Worm (Caenorhabditis elegans) whole organism, late embryonic: ENCODE measurements around the gene C34C12.7.

Experiments
- ama-1 ChIP-seq: fragments of 150-350 bp; optimal IDR thresholded peaks from 2 replicates; lab custom pipeline; 2014
- ceh-34 ChIP-seq: sonication (generic microtip); optimal IDR thresholded peaks from 2 replicates; lab custom pipeline; 2016; ENCODE audit warnings: mild to moderate bottlenecking, missing genetic modification characterization, missing compliant biosample characterization
- ceh-6 ChIP-seq: fragments of 200-800 bp; sonication (Bioruptor generic); optimal IDR thresholded peaks from 2 replicates; lab custom pipeline; 2018; ENCODE audit warnings: mild to moderate bottlenecking, missing genetic modification characterization, missing compliant biosample characterization
- elt-2 ChIP-seq: sonication (generic microtip); optimal IDR thresholded peaks from 2 replicates; lab custom pipeline; 2016; ENCODE audit warnings: missing genetic modification reagents, missing genetic modification characterization, missing compliant biosample characterization
- hlh-8 ChIP-seq: sonication (generic microtip); optimal IDR thresholded peaks from 2 replicates; lab custom pipeline; 2016; ENCODE audit warnings: missing genotype, missing genetic modification characterization, missing compliant biosample characterization
- nhr-11 ChIP-seq: fragments of 150-350 bp; optimal IDR thresholded peaks from 2 replicates; lab custom pipeline; 2014; ENCODE audit warnings: missing biosample characterization, missing genetic modification characterization
- pag-3 ChIP-seq: sonication (generic microtip); optimal IDR thresholded peaks from 2 replicates; lab custom pipeline; 2016; ENCODE audit warnings: missing compliant biosample characterization, missing genetic modification characterization, borderline replicate concordance
- pha-4 ChIP-seq: fragments of 150-350 bp; optimal IDR thresholded peaks from 2 replicates; lab custom pipeline; 2018; ENCODE audit warnings: missing biosample characterization, missing genetic modification reagents, missing genetic modification characterization
- ref-2 ChIP-seq: sonication (generic microtip); optimal IDR thresholded peaks from 2 replicates; lab custom pipeline; 2016; ENCODE audit warnings: missing genetic modification characterization, missing compliant biosample characterization
- unc-55 ChIP-seq: sonication (generic microtip); optimal IDR thresholded peaks from 2 replicates; lab custom pipeline; 2017; ENCODE audit warnings: missing biosample characterization, missing genetic modification reagents, missing genetic modification characterization

DNA sequence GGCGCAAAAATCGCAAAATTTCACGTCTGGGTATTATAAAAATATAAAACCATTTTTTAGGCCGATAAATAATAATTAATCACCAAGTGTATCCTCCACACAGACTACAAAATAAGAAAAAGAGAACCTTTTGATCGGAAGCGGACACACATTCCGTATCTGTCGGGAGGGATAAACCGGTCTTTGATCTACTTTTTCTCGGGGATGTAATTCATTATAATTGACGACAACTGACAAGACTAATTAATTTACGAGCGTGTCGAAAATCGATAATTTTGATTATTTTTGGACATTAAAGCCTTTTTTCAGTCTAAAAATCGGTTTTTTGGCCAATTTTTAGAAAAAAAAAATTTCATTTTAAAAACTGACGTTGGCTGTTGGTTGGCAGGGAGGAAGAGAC is 17.7 kb downstream of the C34C12.7 start:
- TF ChIP-seq ceh-6 (no peak), elt-2 (no peak), ref-2 (tag; lab: Kevin White, UChicago) (no peak), pag-3 (tag; lab: Kevin White, UChicago) (no peak), unc-55 (GFP tag; lab: Kevin White, UChicago) (peak; percentile 80), pha-4 (tag; lab: Kevin White, UChicago) (no peak), ama-1 (lab: Kevin White, UChicago) (no peak), nhr-11 (tag; lab: Kevin White, UChicago) (no peak), hlh-8 (tag; lab: Kevin White, UChicago) (no peak), ceh-34 (tag; lab: Kevin White, UChicago) (no peak)
